Fruit fly (Drosophila melanogaster): ENCODE measurements around the gene CG42245.
A peak's percentile ranks its signal among the peaks of the same experiment; 100 is the strongest.

CG42245 gene

dm6 chr3L:2589167-2589910, 42.2 kb upstream of the CG42245 start, which contains the start of gene dos (continued):
- TF ChIP-seq dmrt11E (tag; optimal IDR thresholded peaks at IDR 0.05): peak; percentile 56
- peak; percentile 93 for TF ChIP-seq CG9797 (GFP tag; optimal IDR thresholded peaks at IDR 0.05)
- peak in 1 of 2 experiments; percentile 67 for TF ChIP-seq insv (GFP tag; optimal IDR thresholded peaks at IDR 0.05)
- TF ChIP-seq Bgb (GFP tag; IDR thresholded peaks at IDR 0.05; ENCODE audit: partially characterized antibody): peak; percentile 77
- TF ChIP-seq mirr (GFP tag; optimal IDR thresholded peaks at IDR 0.05): no peak
- TF ChIP-seq cwo (GFP tag; optimal IDR thresholded peaks at IDR 0.05): no peak
- TF ChIP-seq danr (GFP tag; IDR thresholded peaks at IDR 0.05): no peak
- TF ChIP-seq zf30C (GFP tag; optimal IDR thresholded peaks at IDR 0.05): no peak
- TF ChIP-seq al (GFP tag; IDR thresholded peaks at IDR 0.05): no peak
- peak; percentile 73 for TF ChIP-seq Mad (GFP tag; optimal IDR thresholded peaks at IDR 0.05)
- TF ChIP-seq CG10654 (GFP tag; optimal IDR thresholded peaks at IDR 0.05): peak; percentile 44
- TF ChIP-seq CG6791 (GFP tag; IDR thresholded peaks at IDR 0.05; ENCODE audit: partially characterized antibody): peak; percentile 78
- TF ChIP-seq btn (GFP tag; optimal IDR thresholded peaks at IDR 0.05): no peak
- TF ChIP-seq CG3407 (GFP tag; optimal IDR thresholded peaks at IDR 0.05): peak; percentile 32
- TF ChIP-seq CG2889 (GFP tag; IDR thresholded peaks at IDR 0.05): no peak
- TF ChIP-seq bbx (GFP tag; IDR thresholded peaks at IDR 0.05; ENCODE audit: partially characterized antibody): peak; percentile 81
- TF ChIP-seq CG4404 (GFP tag; IDR thresholded peaks at IDR 0.05): no peak
- TF ChIP-seq CG14710 (tag; optimal IDR thresholded peaks at IDR 0.05): peak; percentile 86
- TF ChIP-seq ci (GFP tag; IDR thresholded peaks at IDR 0.05): peak; percentile 51; the same call in 1 of the 3 replicates
- TF ChIP-seq CG12391 (tag; optimal IDR thresholded peaks at IDR 0.05): peak; percentile 79
- TF ChIP-seq CG32772 (GFP tag; IDR thresholded peaks at IDR 0.05): 0 out of 2 replicates have a peak, but pooled peaks have one; percentile 25
- TF ChIP-seq CG10959 (GFP tag; IDR thresholded peaks at IDR 0.05): no peak
- no peak for TF ChIP-seq Oaz (GFP tag; IDR thresholded peaks at IDR 0.05)
- TF ChIP-seq CG6765 (GFP tag; optimal IDR thresholded peaks at IDR 0.05): no peak
- TF ChIP-seq Vsx1 (GFP tag; optimal IDR thresholded peaks at IDR 0.05): peak; percentile 53
- TF ChIP-seq Side (GFP tag; optimal IDR thresholded peaks at IDR 0.05): no peak
- peak; percentile 21 for TF ChIP-seq CG7556 (GFP tag; optimal IDR thresholded peaks at IDR 0.05)
- TF ChIP-seq chif (GFP tag; optimal IDR thresholded peaks at IDR 0.05): peak in 1 of 2 experiments; percentile 19
- TF ChIP-seq bigmax (GFP tag; optimal IDR thresholded peaks at IDR 0.05): no peak
- peak; percentile 94 for TF ChIP-seq sens (GFP tag)
- no peak for TF ChIP-seq CG11456 (GFP tag; IDR thresholded peaks at IDR 0.05)
- TF ChIP-seq CG17912 (GFP tag; optimal IDR thresholded peaks at IDR 0.05): peak; percentile 17
- no peak for TF ChIP-seq CG4282 (GFP tag; optimal IDR thresholded peaks at IDR 0.05)
- no peak for TF ChIP-seq crol (GFP tag; IDR thresholded peaks at IDR 0.05)
- no peak for TF ChIP-seq dimm (GFP tag; IDR thresholded peaks at IDR 0.05)
- peak; percentile 34 for TF ChIP-seq CG34376 (GFP tag; optimal IDR thresholded peaks at IDR 0.05)
- no peak for TF ChIP-seq Atf-2 (GFP tag; optimal IDR thresholded peaks at IDR 0.05)
- TF ChIP-seq Dad (GFP tag; optimal IDR thresholded peaks at IDR 0.05): peak; percentile 5
- TF ChIP-seq CG10274 (GFP tag; optimal IDR thresholded peaks at IDR 0.05): no peak
- no peak for TF ChIP-seq eve (GFP tag; optimal IDR thresholded peaks at IDR 0.05)
- no peak for TF ChIP-seq Doc2 (GFP tag; IDR thresholded peaks at IDR 0.05)
- no peak for TF ChIP-seq CG1647 (GFP tag; optimal IDR thresholded peaks at IDR 0.05)
- peak; percentile 26 for TF ChIP-seq twi (tag; optimal IDR thresholded peaks at IDR 0.05)
- TF ChIP-seq CG9437 (GFP tag; optimal IDR thresholded peaks at IDR 0.05): no peak
- peak; percentile 81 for TF ChIP-seq CG8290 (GFP tag; optimal IDR thresholded peaks at IDR 0.05)
- TF ChIP-seq CG8290 (tag; optimal IDR thresholded peaks at IDR 0.05): peak; percentile 7 to 79
- no peak for TF ChIP-seq Hand (GFP tag; optimal IDR thresholded peaks at IDR 0.05)
- no peak for TF ChIP-seq Gsc (GFP tag; IDR thresholded peaks at IDR 0.05)
- TF ChIP-seq CG1529 (GFP tag; optimal IDR thresholded peaks at IDR 0.05): no peak
- TF ChIP-seq Spps (tag; optimal IDR thresholded peaks at IDR 0.05): no peak
- TF ChIP-seq row (GFP tag; IDR thresholded peaks at IDR 0.05): peak; percentile 52; the same call in 2 of the 3 replicates
